Worm (Caenorhabditis elegans): ENCODE data around the gene F08H9.4.
A peak's percentile ranks its signal among the peaks of the same experiment; 100 is the strongest.

The F08H9.4 gene

ce11 chrV:14423268-14423667 lies 41.0 kb downstream of the F08H9.4 start, which contains the start of gene rpoa-12:
TSS of gene rpoa-12 (minus strand) at chrV:14423304.
- TF ChIP-seq nhr-43 (tag; optimal IDR thresholded peaks at IDR 0.05; ENCODE audit: poor library complexity, severe bottlenecking): peak; percentile 19
- TF ChIP-seq lin-15B (tag; optimal IDR thresholded peaks at IDR 0.05): peak; percentile 64
- TF ChIP-seq nhr-23 (tag; optimal IDR thresholded peaks at IDR 0.05): peak; percentile 51
- TF ChIP-seq zag-1 (tag; optimal IDR thresholded peaks at IDR 0.05): no peak
- TF ChIP-seq nhr-11 (tag; optimal IDR thresholded peaks at IDR 0.05): no peak
- peak; percentile 46 for TF ChIP-seq nfya-1 (tag; optimal IDR thresholded peaks at IDR 0.05; ENCODE audit: insufficient read depth)
- TF ChIP-seq nhr-25 (tag; optimal IDR thresholded peaks at IDR 0.05): peak; percentile 68
- peak; percentile 52 for TF ChIP-seq pha-4 (tag; optimal IDR thresholded peaks at IDR 0.05)
- TF ChIP-seq skn-1 (tag; optimal IDR thresholded peaks at IDR 0.05): peak; percentile 98
- peak; percentile 24 for TF ChIP-seq snpc-4 (tag; optimal IDR thresholded peaks at IDR 0.05)
- TF ChIP-seq nhr-237 (tag; optimal IDR thresholded peaks at IDR 0.05): no peak

ce11 chrV:14422317-14422716 lies 41.9 kb downstream of the F08H9.4 start, which contains the start of gene pas-1:
TSS of gene pas-1 (minus strand) at chrV:14422618.
- TF ChIP-seq nhr-12 (tag; optimal IDR thresholded peaks at IDR 0.05) (no peak), elt-2 (tag; optimal IDR thresholded peaks at IDR 0.05) (peak; percentile 6)

- TF ChIP-seq fkh-10 (GFP tag; optimal IDR thresholded peaks at IDR 0.05): no peak
- no peak for TF ChIP-seq aly-2 (tag; optimal IDR thresholded peaks at IDR 0.05)
- peak; percentile 36 for TF ChIP-seq elt-2 (tag; optimal IDR thresholded peaks at IDR 0.05)
- TF ChIP-seq pha-4 (tag; optimal IDR thresholded peaks at IDR 0.05): peak; percentile 10
These were observed 42.9 kb downstream of the F08H9.4 start, which contains the start of gene dhs-22 for ce11 chrV:14421325-14421724. TSS of gene dhs-22 (minus strand) at chrV:14421440.

- TF ChIP-seq hmg-11 (tag; optimal IDR thresholded peaks at IDR 0.05) (no peak), elt-2 (tag; optimal IDR thresholded peaks at IDR 0.05) (no peak)
These were observed 44.4 kb downstream of the F08H9.4 start for ce11 chrV:14419855-14420254.

- TF ChIP-seq nhr-67 (tag; optimal IDR thresholded peaks at IDR 0.05): no peak
- TF ChIP-seq nhr-43 (tag; optimal IDR thresholded peaks at IDR 0.05; ENCODE audit: poor library complexity, severe bottlenecking): no peak
- no peak for TF ChIP-seq daf-12 (tag; optimal IDR thresholded peaks at IDR 0.05)
- no peak for TF ChIP-seq ztf-4 (tag; optimal IDR thresholded peaks at IDR 0.05)
- no peak for TF ChIP-seq hmg-11 (tag; optimal IDR thresholded peaks at IDR 0.05)
- no peak for TF ChIP-seq nhr-77 (tag; optimal IDR thresholded peaks at IDR 0.05)
- no peak for TF ChIP-seq nhr-25 (tag; optimal IDR thresholded peaks at IDR 0.05)
- no peak for TF ChIP-seq eor-1 (tag; optimal IDR thresholded peaks at IDR 0.05)
- no peak for TF ChIP-seq ceh-82 (tag; optimal IDR thresholded peaks at IDR 0.05)
- no peak for TF ChIP-seq lin-39 (tag; optimal IDR thresholded peaks at IDR 0.05)
- no peak for TF ChIP-seq lsy-12 (tag; optimal IDR thresholded peaks at IDR 0.05)
- TF ChIP-seq elt-3 (tag; optimal IDR thresholded peaks at IDR 0.05): no peak
These were observed 46.5 kb downstream of the F08H9.4 start, which contains the start of the genes nxf-2 and set-31 for ce11 chrV:14417735-14418134. TSS of gene nxf-2 (minus strand) at chrV:14417835. TSS of gene set-31 (plus strand) at chrV:14417903.

ce11 chrV:14414964-14415564 lies 49.2 kb downstream of the F08H9.4 start, which contains the start of the genes nxf-1 and C15H11.11:
TSS of gene nxf-1 (minus strand) at chrV:14415014.
TSS of gene C15H11.11 (plus strand) at chrV:14415499.
- TF ChIP-seq skn-1 (tag; optimal IDR thresholded peaks at IDR 0.05) (peak; percentile 28), zag-1 (tag; optimal IDR thresholded peaks at IDR 0.05) (no peak), daf-12 (tag; optimal IDR thresholded peaks at IDR 0.05) (no peak), nhr-25 (tag; optimal IDR thresholded peaks at IDR 0.05) (peak; percentile 44), nfya-1 (tag; optimal IDR thresholded peaks at IDR 0.05; ENCODE audit: insufficient read depth) (peak; percentile 60), ceh-28 (tag; optimal IDR thresholded peaks at IDR 0.05) (peak; percentile 58), nhr-28 (tag; optimal IDR thresholded peaks at IDR 0.05) (no peak), nhr-12 (tag; optimal IDR thresholded peaks at IDR 0.05) (no peak), lsy-12 (tag; optimal IDR thresholded peaks at IDR 0.05) (no peak), mdl-1 (tag; optimal IDR thresholded peaks at IDR 0.05) (no peak), lin-15B (tag; optimal IDR thresholded peaks at IDR 0.05) (peak; percentile 56), nhr-23 (tag; optimal IDR thresholded peaks at IDR 0.05) (peak; percentile 51), tbx-2 (tag; optimal IDR thresholded peaks at IDR 0.05) (no peak), mml-1 (tag; optimal IDR thresholded peaks at IDR 0.05) (no peak), nhr-43 (tag; optimal IDR thresholded peaks at IDR 0.05; ENCODE audit: poor library complexity, severe bottlenecking) (peak; percentile 40), unc-62 (GFP tag; optimal IDR thresholded peaks at IDR 0.05) (no peak), nhr-67 (tag; optimal IDR thresholded peaks at IDR 0.05) (no peak), ztf-11 (tag; optimal IDR thresholded peaks at IDR 0.05) (no peak), ZK546.5 (tag; optimal IDR thresholded peaks at IDR 0.05) (no peak), pqm-1 (tag; optimal IDR thresholded peaks at IDR 0.05) (peak; percentile 68), pha-4 (tag; optimal IDR thresholded peaks at IDR 0.05) (peak; percentile 88), elt-1 (tag; optimal IDR thresholded peaks at IDR 0.05) (no peak), ztf-4 (tag; optimal IDR thresholded peaks at IDR 0.05) (no peak), nhr-76 (tag; optimal IDR thresholded peaks at IDR 0.05) (no peak), ama-1 (optimal IDR thresholded peaks at IDR 0.05) (peak; percentile 61), hmg-11 (tag; optimal IDR thresholded peaks at IDR 0.05) (peak; percentile 73), unc-39 (tag; optimal IDR thresholded peaks at IDR 0.05) (no peak), snpc-4 (tag; optimal IDR thresholded peaks at IDR 0.05) (peak; percentile 77), elt-2 (tag; optimal IDR thresholded peaks at IDR 0.05) (peak; percentile 77), eor-1 (tag; optimal IDR thresholded peaks at IDR 0.05) (no peak), lin-39 (tag; optimal IDR thresholded peaks at IDR 0.05) (no peak), jun-1 (tag; optimal IDR thresholded peaks at IDR 0.05) (peak; percentile 79)

Measured in whole organism, L3 larva.